Worm (Caenorhabditis elegans) whole organism, L2 larva: ENCODE data around the gene nhr-123.

Experiments
- C34F6.9 ChIP-seq: fragments of 150-350 bp; optimal IDR thresholded peaks from 2 replicates; lab custom pipeline; 2014; ENCODE audit warnings: missing biosample characterization, missing genetic modification characterization
- F13H6.1 ChIP-seq: sonication (generic microtip); optimal IDR thresholded peaks from 2 replicates; lab custom pipeline; 2016; ENCODE audit warnings: missing genetic modification characterization, missing compliant biosample characterization
- ZK546.5 ChIP-seq: sonication (generic microtip); optimal IDR thresholded peaks from 2 replicates; lab custom pipeline; 2017; ENCODE audit warnings: missing biosample characterization, missing genetic modification characterization
- ama-1 ChIP-seq: fragments of 150-350 bp; optimal IDR thresholded peaks from 2 replicates; lab custom pipeline; 2018; ENCODE audit warnings: inconsistent platforms
- blmp-1 ChIP-seq: sonication (generic microtip); optimal IDR thresholded peaks from 2 replicates; lab custom pipeline; 2017; ENCODE audit warnings: missing genetic modification characterization, mild to moderate bottlenecking, missing compliant biosample characterization, antibody characterized with exemption, moderate library complexity; ENCODE audit not compliant: insufficient read depth
- egl-27 ChIP-seq: sonication (generic microtip); optimal IDR thresholded peaks from 3 replicates; lab custom pipeline; 2017; ENCODE audit warnings: missing biosample characterization, missing genetic modification reagents, missing genetic modification characterization
- fos-1 ChIP-seq: fragments of 150-350 bp; optimal IDR thresholded peaks from 2 replicates; lab custom pipeline; 2014; ENCODE audit warnings: missing biosample characterization, missing genetic modification characterization
- lin-13 ChIP-seq: fragments of 150-350 bp; optimal IDR thresholded peaks from 2 replicates; lab custom pipeline; 2014; ENCODE audit warnings: missing biosample characterization, missing genetic modification reagents, missing genetic modification characterization
- nhr-23 ChIP-seq: fragments of 150-350 bp; optimal IDR thresholded peaks from 2 replicates; lab custom pipeline; 2014; ENCODE audit warnings: missing biosample characterization, missing genetic modification reagents, missing genetic modification characterization
- nhr-237 ChIP-seq: fragments of 150-350 bp; optimal IDR thresholded peaks from 2 replicates; lab custom pipeline; 2014; ENCODE audit warnings: missing biosample characterization, missing genetic modification characterization
- nhr-77 ChIP-seq: fragments of 150-350 bp; optimal IDR thresholded peaks from 2 replicates; lab custom pipeline; 2014; ENCODE audit warnings: missing biosample characterization, missing genetic modification characterization
- skn-1 ChIP-seq: sonication (generic microtip); optimal IDR thresholded peaks from 2 replicates; lab custom pipeline; 2017; ENCODE audit warnings: missing biosample characterization, missing genetic modification characterization
- unc-39 ChIP-seq: fragments of 150-350 bp; optimal IDR thresholded peaks from 2 replicates; lab custom pipeline; 2014; ENCODE audit warnings: missing biosample characterization, missing genetic modification characterization
- unc-62 ChIP-seq: fragments of 150-350 bp; optimal IDR thresholded peaks from 2 replicates; lab custom pipeline; 2014; ENCODE audit warnings: missing biosample characterization, missing genetic modification reagents, missing genetic modification characterization

- TF ChIP-seq F13H6.1 (tag; lab: Kevin White, UChicago) = no peak
- TF ChIP-seq ama-1 (lab: Kevin White, UChicago) = no peak
- no peak for TF ChIP-seq unc-39 (tag; lab: Kevin White, UChicago)
- no peak for TF ChIP-seq fos-1 (tag; lab: Kevin White, UChicago)
- TF ChIP-seq nhr-77 = no peak
- TF ChIP-seq blmp-1 = no peak
- TF ChIP-seq ZK546.5 (tag; lab: Kevin White, UChicago) = no peak
- TF ChIP-seq nhr-237 (tag; lab: Kevin White, UChicago) = no peak
- TF ChIP-seq egl-27 (tag; lab: Kevin White, UChicago) = no peak
- TF ChIP-seq nhr-23 (tag; lab: Kevin White, UChicago) = no peak
- TF ChIP-seq unc-62 = no peak
- TF ChIP-seq C34F6.9 (tag; lab: Kevin White, UChicago) = no peak
- no peak for TF ChIP-seq skn-1 (tag; lab: Kevin White, UChicago)
- TF ChIP-seq lin-13 = no peak
Measured at ce11 chrV:412820-413219, 38.4 kb upstream of the nhr-123 start.
